Worm (Caenorhabditis elegans) whole organism, L2 larva: ENCODE measurements around the gene gly-5.

Experiments used
- Y55F3AM.14 ChIP-seq: fragments of 200-800 bp; sonication (Bioruptor generic); optimal IDR thresholded peaks from 2 replicates; lab custom pipeline; 2018; ENCODE audit warnings: mild to moderate bottlenecking, missing genetic modification characterization, missing compliant biosample characterization
- aly-2 ChIP-seq: fragments of 150-350 bp; optimal IDR thresholded peaks from 2 replicates; lab custom pipeline; 2014; ENCODE audit warnings: missing biosample characterization, missing genetic modification characterization
- blmp-1 ChIP-seq: sonication (generic microtip); optimal IDR thresholded peaks from 2 replicates; lab custom pipeline; 2017; ENCODE audit warnings: missing genetic modification characterization, mild to moderate bottlenecking, missing compliant biosample characterization, antibody characterized with exemption, moderate library complexity; ENCODE audit not compliant: insufficient read depth
- egl-27 ChIP-seq: sonication (generic microtip); optimal IDR thresholded peaks from 3 replicates; lab custom pipeline; 2017; ENCODE audit warnings: missing biosample characterization, missing genetic modification reagents, missing genetic modification characterization
- elt-1 ChIP-seq: fragments of 150-350 bp; optimal IDR thresholded peaks from 2 replicates; lab custom pipeline; 2014; ENCODE audit warnings: missing biosample characterization, missing genetic modification characterization
- elt-3 ChIP-seq: sonication (generic microtip); optimal IDR thresholded peaks from 2 replicates; lab custom pipeline; 2017; ENCODE audit warnings: missing biosample characterization, missing genetic modification characterization
- lsy-2 ChIP-seq, 2 experiments: fragments of 150-350 bp in 1 of 2; sonication (generic microtip) in 1 of 2; optimal IDR thresholded peaks; 2 replicates each; lab custom pipeline; 2014 to 2017; ENCODE audit warnings: missing biosample characterization in 2 of 2, missing genetic modification characterization in 2 of 2
- nhr-129 ChIP-seq: fragments of 150-350 bp; optimal IDR thresholded peaks from 2 replicates; lab custom pipeline; 2014; ENCODE audit warnings: missing biosample characterization, missing genetic modification characterization
- nhr-23 ChIP-seq: fragments of 150-350 bp; optimal IDR thresholded peaks from 2 replicates; lab custom pipeline; 2014; ENCODE audit warnings: missing biosample characterization, missing genetic modification reagents, missing genetic modification characterization
- nhr-25 ChIP-seq: fragments of 150-350 bp; sonication (generic microtip); optimal IDR thresholded peaks from 3 replicates; lab custom pipeline; 2014; ENCODE audit warnings: missing biosample characterization, missing genetic modification characterization
- snpc-4 ChIP-seq: fragments of 150-350 bp; optimal IDR thresholded peaks from 2 replicates; lab custom pipeline; 2014; ENCODE audit warnings: missing biosample characterization, missing genetic modification characterization
- unc-62 ChIP-seq: fragments of 150-350 bp; optimal IDR thresholded peaks from 2 replicates; lab custom pipeline; 2014; ENCODE audit warnings: missing biosample characterization, missing genetic modification reagents, missing genetic modification characterization
- ztf-11 ChIP-seq: sonication (generic microtip); optimal IDR thresholded peaks from 2 replicates; lab custom pipeline; 2017; ENCODE audit warnings: missing biosample characterization, missing genetic modification characterization

ce11 chrIII:13187773-13188172 is 583 bp downstream of the gly-5 start:
- TF ChIP-seq aly-2 (tag; lab: Kevin White, UChicago) (no peak), nhr-25 (tag; lab: Kevin White, UChicago) (peak; percentile 48), ztf-11 (tag; lab: Kevin White, UChicago) (no peak), elt-3 (no peak), elt-1 (tag; lab: Kevin White, UChicago) (no peak), unc-62 (no peak), egl-27 (no peak), snpc-4 (tag; lab: Kevin White, UChicago) (no peak), lsy-2 (tag; optimal IDR thresholded peaks at IDR 0.05; lab: Kevin White, UChicago) (peak; percentile 69 to 84), nhr-129 (tag; lab: Kevin White, UChicago) (no peak), nhr-23 (no peak), Y55F3AM.14 (GFP tag; lab: Kevin White, UChicago) (no peak), blmp-1 (no peak)
